Fruit fly (Drosophila melanogaster) whole organism, embryonic: ENCODE data around the gene Rtnl1.
A peak's percentile ranks its signal among the peaks of the same experiment; 100 is the strongest.

ENCODE experiments used
- BEAF-32 ChIP-seq: fragments of 200-800 bp; sonication (Bioruptor generic); optimal IDR thresholded peaks from 3 replicates; lab custom pipeline; 2017; ENCODE audit warnings: missing biosample characterization, missing genetic modification characterization, mild to moderate bottlenecking, moderate library complexity, missing genetic modification reagents
- CG10147 ChIP-seq: fragments of 200-800 bp; sonication (Bioruptor generic); optimal IDR thresholded peaks from 2 replicates; lab custom pipeline; 2019; ENCODE audit warnings: missing biosample characterization, mild to moderate bottlenecking, missing genetic modification characterization, moderate library complexity
- CG1024 ChIP-seq: fragments of 200-800 bp; sonication (Bioruptor generic); IDR thresholded peaks from 2 replicates; pipeline ENCODE4 v1.3.6; 2022; ENCODE audit warnings: missing biosample characterization, missing genetic modification characterization
- CG10267 ChIP-seq: fragments of 200-800 bp; sonication (Bioruptor generic); optimal IDR thresholded peaks from 2 replicates; lab custom pipeline; 2018; ENCODE audit warnings: missing biosample characterization, mild to moderate bottlenecking, missing genetic modification characterization, moderate library complexity
- CG10321 ChIP-seq: fragments of 200-800 bp; sonication (Bioruptor generic); IDR thresholded peaks from 2 replicates; pipeline ENCODE4 v1.3.6; 2022; ENCODE audit warnings: missing biosample characterization, missing genetic modification characterization
- CG10462 ChIP-seq: fragments of 200-800 bp; sonication (Bioruptor generic); optimal IDR thresholded peaks from 2 replicates; lab custom pipeline; 2016; ENCODE audit warnings: missing biosample characterization, missing genetic modification characterization
- CG14860 ChIP-seq: fragments of 200-800 bp; sonication (Bioruptor generic); IDR thresholded peaks from 3 replicates; pipeline ENCODE4 v1.3.6; 2022; ENCODE audit warnings: missing biosample characterization, missing genetic modification characterization; ENCODE audit not compliant: partially characterized antibody
- CG16813 ChIP-seq: fragments of 200-800 bp; sonication (Bioruptor generic); IDR thresholded peaks from 3 replicates; pipeline ENCODE4 v1.3.6; 2022; ENCODE audit warnings: missing biosample characterization, missing genetic modification characterization; ENCODE audit not compliant: partially characterized antibody
- CG16863 ChIP-seq: fragments of 200-800 bp; sonication (Bioruptor generic); optimal IDR thresholded peaks from 3 replicates; lab custom pipeline; 2016; ENCODE audit warnings: missing biosample characterization, missing genetic modification characterization
- CG33213 ChIP-seq: fragments of 200-800 bp; sonication (Bioruptor generic); optimal IDR thresholded peaks from 3 replicates; lab custom pipeline; 2016; ENCODE audit warnings: missing biosample characterization, missing genetic modification characterization
- CG33557 ChIP-seq: fragments of 200-800 bp; sonication (Bioruptor generic); optimal IDR thresholded peaks from 2 replicates; lab custom pipeline; 2019; ENCODE audit warnings: missing biosample characterization, mild to moderate bottlenecking, missing genetic modification characterization, moderate library complexity
- CG34376 ChIP-seq: fragments of 200-800 bp; sonication (Bioruptor generic); optimal IDR thresholded peaks from 2 replicates; lab custom pipeline; 2018; ENCODE audit warnings: missing biosample characterization, mild to moderate bottlenecking, missing genetic modification characterization
- CG34422 ChIP-seq: fragments of 200-800 bp; sonication (Bioruptor generic); IDR thresholded peaks from 3 replicates; pipeline ENCODE4 v1.3.6; 2022; ENCODE audit warnings: missing biosample characterization, missing genetic modification characterization
- CG42726 ChIP-seq: fragments of 200-800 bp; sonication (Bioruptor generic); IDR thresholded peaks from 2 replicates; pipeline ENCODE4 v1.3.6; 2022; ENCODE audit warnings: missing biosample characterization, missing genetic modification characterization; ENCODE audit not compliant: partially characterized antibody
- CG4617 ChIP-seq: fragments of 200-800 bp; sonication (Bioruptor generic); optimal IDR thresholded peaks from 3 replicates; lab custom pipeline; 2016; ENCODE audit warnings: missing biosample characterization, missing genetic modification characterization, borderline replicate concordance
- CG6254 ChIP-seq: fragments of 200-800 bp; sonication (Bioruptor generic); optimal IDR thresholded peaks from 3 replicates; lab custom pipeline; 2017; ENCODE audit warnings: mild to moderate bottlenecking, missing biosample characterization, missing genetic modification reagents, missing genetic modification characterization
- CG6654 ChIP-seq: fragments of 200-800 bp; sonication (Bioruptor generic); optimal IDR thresholded peaks from 2 replicates; lab custom pipeline; 2017; ENCODE audit warnings: missing biosample characterization, mild to moderate bottlenecking, missing genetic modification characterization
- CG7556 ChIP-seq: fragments of 200-800 bp; sonication (Bioruptor generic); optimal IDR thresholded peaks from 2 replicates; lab custom pipeline; 2017; ENCODE audit warnings: missing biosample characterization, mild to moderate bottlenecking, missing genetic modification characterization
- CG7987 ChIP-seq: fragments of 200-800 bp; sonication (Bioruptor generic); optimal IDR thresholded peaks from 2 replicates; lab custom pipeline; 2018; ENCODE audit warnings: missing biosample characterization, mild to moderate bottlenecking, missing genetic modification characterization, moderate library complexity
- CG8765 ChIP-seq: fragments of 200-800 bp; sonication (Bioruptor generic); IDR thresholded peaks from 2 replicates; pipeline ENCODE4 v1.3.6; 2022; ENCODE audit warnings: missing biosample characterization, missing genetic modification characterization
- CG9437 ChIP-seq: fragments of 200-800 bp; sonication (Bioruptor generic); optimal IDR thresholded peaks from 2 replicates; lab custom pipeline; 2018; ENCODE audit warnings: missing biosample characterization, mild to moderate bottlenecking, missing genetic modification characterization
- Deaf1 ChIP-seq: fragments of 200-800 bp; optimal IDR thresholded peaks from 3 replicates; lab custom pipeline; 2019; ENCODE audit warnings: missing biosample characterization, mild to moderate bottlenecking, missing genetic modification characterization, moderate library complexity
- E2f1 ChIP-seq: fragments of 200-800 bp; sonication (Bioruptor generic); IDR thresholded peaks from 2 replicates; pipeline ENCODE4 v1.3.6; 2022; ENCODE audit warnings: missing biosample characterization, missing genetic modification characterization
- E2f2 ChIP-seq: fragments of 200-800 bp; sonication (Bioruptor generic); IDR thresholded peaks from 2 replicates; pipeline ENCODE4 v1.3.6; 2022; ENCODE audit warnings: missing biosample characterization, missing genetic modification characterization
- HLH4C ChIP-seq: fragments of 200-800 bp; sonication (Bioruptor generic); IDR thresholded peaks from 3 replicates; pipeline ENCODE4 v1.3.6; 2022; ENCODE audit warnings: missing biosample characterization, missing genetic modification characterization; ENCODE audit not compliant: partially characterized antibody
- HmgZ ChIP-seq: fragments of 200-800 bp; sonication (Bioruptor generic); optimal IDR thresholded peaks from 2 replicates; lab custom pipeline; 2018; ENCODE audit warnings: missing biosample characterization, mild to moderate bottlenecking, missing genetic modification characterization
- MBD-R2 ChIP-seq: fragments of 200-800 bp; sonication (Bioruptor generic); IDR thresholded peaks from 2 replicates; pipeline ENCODE4 v1.3.6; 2022; ENCODE audit warnings: missing biosample characterization, missing genetic modification characterization
- MESR4 ChIP-seq: fragments of 200-800 bp; sonication (Bioruptor generic); optimal IDR thresholded peaks from 2 replicates; lab custom pipeline; 2018; ENCODE audit warnings: missing biosample characterization, mild to moderate bottlenecking, missing genetic modification characterization, moderate library complexity
- Med ChIP-seq: fragments of 200-800 bp; sonication (Bioruptor generic); peaks from one replicate; lab custom pipeline; 2016; ENCODE audit warnings: missing biosample characterization, missing genetic modification characterization, mild to moderate bottlenecking, inconsistent platforms, moderate library complexity
- Myb ChIP-seq: fragments of 200-800 bp; sonication (Bioruptor generic); optimal IDR thresholded peaks from 2 replicates; lab custom pipeline; 2016; ENCODE audit warnings: missing biosample characterization, missing genetic modification characterization
- NfI ChIP-seq: fragments of 200-800 bp; sonication (Bioruptor generic); optimal IDR thresholded peaks from 3 replicates; lab custom pipeline; 2018; ENCODE audit warnings: missing biosample characterization, mild to moderate bottlenecking, missing genetic modification characterization, moderate library complexity
- Pdp1 ChIP-seq, 2 experiments: fragments of 200-800 bp; sonication (Bioruptor generic); optimal IDR thresholded peaks; 3 replicates each; lab custom pipeline; 2016; ENCODE audit warnings: missing biosample characterization in 2 of 2, missing genetic modification characterization in 2 of 2, mild to moderate bottlenecking in 1 of 2, moderate library complexity in 1 of 2
- Ravus ChIP-seq: fragments of 200-800 bp; sonication (Bioruptor generic); IDR thresholded peaks from 2 replicates; pipeline ENCODE4 v1.3.6; 2022; ENCODE audit warnings: missing biosample characterization, missing genetic modification characterization
- Rfx ChIP-seq: fragments of 200-800 bp; sonication (Bioruptor generic); IDR thresholded peaks from 2 replicates; pipeline ENCODE4 v1.3.6; 2022; ENCODE audit warnings: missing biosample characterization, missing genetic modification characterization
- Scr ChIP-seq: fragments of 200-800 bp; sonication (Bioruptor generic); IDR thresholded peaks from 2 replicates; pipeline ENCODE4 v1.3.6; 2022; ENCODE audit warnings: missing biosample characterization, missing genetic modification characterization; ENCODE audit not compliant: partially characterized antibody
- Sin3A ChIP-seq: fragments of >200 bp; optimal IDR thresholded peaks from 2 replicates; lab custom pipeline; 2018
- amos ChIP-seq: fragments of 200-800 bp; sonication (Bioruptor generic); IDR thresholded peaks from 2 replicates; pipeline ENCODE4 v1.3.6; 2022; ENCODE audit warnings: missing biosample characterization, missing genetic modification characterization; ENCODE audit not compliant: partially characterized antibody
- chinmo ChIP-seq: fragments of 200-800 bp; sonication (Bioruptor generic); IDR thresholded peaks from 4 replicates; pipeline ENCODE4 v1.3.6; 2022; ENCODE audit warnings: missing biosample characterization, missing genetic modification characterization; ENCODE audit not compliant: partially characterized antibody
- dmrt99B ChIP-seq: fragments of 200-800 bp; sonication (Bioruptor generic); optimal IDR thresholded peaks from 2 replicates; lab custom pipeline; 2018; ENCODE audit warnings: missing biosample characterization, mild to moderate bottlenecking, missing genetic modification characterization, moderate library complexity
- gfzf ChIP-seq: fragments of 200-800 bp; sonication (Bioruptor generic); optimal IDR thresholded peaks from 2 replicates; lab custom pipeline; 2016; ENCODE audit warnings: missing biosample characterization, mild to moderate bottlenecking, missing genetic modification characterization, moderate library complexity
- knrl ChIP-seq: fragments of 200-800 bp; sonication (Bioruptor generic); IDR thresholded peaks from 3 replicates; pipeline ENCODE4 v1.3.6; 2022; ENCODE audit warnings: missing biosample characterization, missing genetic modification characterization; ENCODE audit not compliant: partially characterized antibody
- nmo ChIP-seq: fragments of 200-800 bp; sonication (Bioruptor generic); optimal IDR thresholded peaks from 2 replicates; lab custom pipeline; 2018; ENCODE audit warnings: missing biosample characterization, mild to moderate bottlenecking, missing genetic modification characterization, moderate library complexity
- phol ChIP-seq: fragments of 200-800 bp; sonication (Bioruptor generic); optimal IDR thresholded peaks from 3 replicates; lab custom pipeline; 2018; ENCODE audit warnings: missing biosample characterization, mild to moderate bottlenecking, missing genetic modification characterization, moderate library complexity
- pzg ChIP-seq: fragments of 200-800 bp; sonication (Bioruptor generic); optimal IDR thresholded peaks from 3 replicates; lab custom pipeline; 2018; ENCODE audit warnings: missing biosample characterization, mild to moderate bottlenecking, missing genetic modification characterization, moderate library complexity
- row ChIP-seq: fragments of 200-800 bp; sonication (Bioruptor generic); IDR thresholded peaks from 3 replicates; pipeline ENCODE4 v1.3.6; 2022; ENCODE audit warnings: missing biosample characterization, missing genetic modification characterization
- scrt ChIP-seq: fragments of 200-800 bp; sonication (Bioruptor generic); optimal IDR thresholded peaks from 2 replicates; lab custom pipeline; 2018; ENCODE audit warnings: missing biosample characterization, mild to moderate bottlenecking, missing genetic modification characterization, moderate library complexity
- stc ChIP-seq: fragments of 200-800 bp; sonication (Bioruptor generic); IDR thresholded peaks from 2 replicates; pipeline ENCODE4 v1.3.6; 2022; ENCODE audit warnings: missing biosample characterization, missing genetic modification characterization
- twi ChIP-seq: fragments of 200-800 bp; optimal IDR thresholded peaks from 2 replicates; lab custom pipeline; 2019; ENCODE audit warnings: missing biosample characterization, mild to moderate bottlenecking, missing genetic modification characterization, moderate library complexity
- vnd ChIP-seq: fragments of 200-800 bp; sonication (Bioruptor generic); IDR thresholded peaks from 3 replicates; pipeline ENCODE4 v1.3.6; 2022; ENCODE audit warnings: missing biosample characterization, missing genetic modification characterization; ENCODE audit not compliant: partially characterized antibody

Gene Rtnl1

DNA sequence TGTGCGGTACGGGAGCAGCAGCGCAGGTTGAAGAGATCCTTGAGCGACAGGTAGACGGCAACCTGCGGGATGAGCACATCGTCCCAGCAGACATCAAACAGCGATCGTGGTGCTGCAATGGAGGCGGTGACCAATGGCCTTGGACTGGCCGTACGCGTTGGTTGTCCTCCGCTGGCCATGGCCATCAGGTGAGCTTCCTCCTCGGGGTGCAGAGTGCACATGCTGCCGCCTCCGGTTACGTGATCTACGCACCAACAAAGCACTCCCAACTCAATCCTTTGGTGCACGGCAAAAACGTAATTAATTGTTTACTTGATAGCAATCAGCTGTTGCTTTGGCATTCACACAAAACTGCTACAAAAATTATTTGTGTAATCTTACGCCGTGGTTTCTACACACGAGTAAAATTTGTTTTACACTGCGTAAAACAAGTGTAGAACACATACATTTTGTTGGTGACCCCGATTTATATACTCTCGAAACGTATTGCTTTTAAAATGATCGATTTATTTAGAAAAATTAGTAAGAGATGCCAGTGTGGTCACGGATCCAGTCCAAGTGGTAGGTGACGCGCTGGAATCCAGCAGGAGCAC, 60.0 kb downstream of the Rtnl1 start, which contains the start of gene jet (continued):
- TF ChIP-seq Pdp1 (GFP tag; optimal IDR thresholded peaks at IDR 0.05; lab: Kevin White, UChicago) (peak in 1 of 2 experiments; percentile 31), CG9437 (peak; percentile 19), Myb (GFP tag; lab: Kevin White, UChicago) (peak; percentile 8), CG14860 (GFP tag; lab: Robert Waterston, UW) (peak; percentile 27; the same call in 1 of the 3 replicates), HLH4C (GFP tag; lab: Robert Waterston, UW) (peak; percentile 55; the same call in 1 of the 3 replicates), MBD-R2 (GFP tag; lab: Robert Waterston, UW) (peak; percentile 97), MESR4 (peak; percentile 65), E2f2 (GFP tag; lab: Robert Waterston, UW) (peak; percentile 59), pzg (peak; percentile 51), Scr (GFP tag; lab: Robert Waterston, UW) (peak; percentile 24; the same call in 1 of the 2 replicates), knrl (GFP tag; lab: Robert Waterston, UW) (peak; percentile 63), amos (GFP tag; lab: Robert Waterston, UW) (peak; percentile 82), phol (tag; lab: Kevin White, UChicago) (peak; percentile 28), Med (GFP tag; lab: Kevin White, UChicago) (peak; percentile 67), CG34422 (GFP tag; lab: Robert Waterston, UW) (peak; percentile 24; the same call in 1 of the 3 replicates), CG1024 (no peak), row (GFP tag; lab: Robert Waterston, UW) (peak; percentile 19; the same call in 1 of the 3 replicates), CG34376 (GFP tag; lab: Kevin White, UChicago) (no peak), CG10267 (no peak), vnd (peak; percentile 43; the same call in 1 of the 3 replicates), CG42726 (peak; percentile 63), CG4617 (GFP tag; lab: Kevin White, UChicago) (peak; percentile 53), CG33213 (GFP tag; lab: Kevin White, UChicago) (no peak), scrt (peak; percentile 1), nmo (peak; percentile 9), gfzf (GFP tag; lab: Kevin White, UChicago) (peak; percentile 43), dmrt99B (tag; lab: Kevin White, UChicago) (no peak), CG16813 (peak; percentile 67)

DNA sequence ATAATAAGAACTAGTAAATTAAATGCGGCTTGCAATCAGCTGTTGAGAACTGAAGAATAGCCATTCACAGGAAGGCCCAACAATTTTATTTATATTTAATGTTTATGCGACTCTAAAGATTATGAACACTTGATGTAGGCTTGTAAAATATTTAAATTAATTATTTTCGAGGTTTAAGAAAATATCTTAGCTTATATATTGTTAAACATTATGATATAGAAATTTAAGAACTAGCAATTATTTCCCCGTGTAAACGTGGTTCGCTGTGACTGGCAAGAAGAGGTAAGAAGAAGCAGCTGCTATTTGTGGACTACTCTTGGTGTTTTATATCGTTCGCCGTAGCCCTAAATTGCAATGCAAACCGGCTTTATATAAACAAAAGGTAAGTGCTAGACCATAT, 64.2 kb downstream of the Rtnl1 start, which contains the start of the genes mRpL24 and betaggt-I:
Gene mRpL24, minus strand, starts transcription at position 62 of the 400 bp plus-strand sequence.
Gene betaggt-I, plus strand, starts transcription at position 280 of the 400 bp plus-strand sequence.
- peak; percentile 87 for TF ChIP-seq Ravus
- peak; percentile 80 for TF ChIP-seq CG16863
- TF ChIP-seq Rfx (GFP tag; lab: Robert Waterston, UW), result peak; percentile 98
- peak; percentile 96 for TF ChIP-seq CG10147 (GFP tag; lab: Kevin White, UChicago)
- TF ChIP-seq E2f1 (GFP tag; lab: Robert Waterston, UW), result peak; percentile 97
- TF ChIP-seq CG6254, result peak; percentile 86
- TF ChIP-seq CG6654 (GFP tag; lab: Kevin White, UChicago), result peak; percentile 81
- TF ChIP-seq twi, result peak; percentile 93
- TF ChIP-seq chinmo (GFP tag; lab: Robert Waterston, UW), result no peak
- peak; percentile 98 for TF ChIP-seq HmgZ (tag; lab: Kevin White, UChicago)
- peak; percentile 92 for TF ChIP-seq CG33557 (GFP tag; lab: Kevin White, UChicago)
- peak; percentile 81 for TF ChIP-seq Deaf1 (tag; lab: Kevin White, UChicago)
- TF ChIP-seq NfI (GFP tag; lab: Kevin White, UChicago), result peak; percentile 97
- TF ChIP-seq CG7987 (GFP tag; lab: Kevin White, UChicago), result peak; percentile 91
- peak; percentile 91 for TF ChIP-seq CG10462
- peak; percentile 81 for TF ChIP-seq CG10321 (GFP tag; lab: Robert Waterston, UW)
- TF ChIP-seq BEAF-32 (GFP tag; lab: Kevin White, UChicago), result peak; percentile 39
- TF ChIP-seq CG8765, result peak; percentile 95
- TF ChIP-seq Sin3A (lab: Kevin White, UChicago), result peak; percentile 1
- TF ChIP-seq stc (GFP tag; lab: Robert Waterston, UW), result peak; percentile 97
- peak; percentile 94 for TF ChIP-seq CG7556 (GFP tag; lab: Kevin White, UChicago)
